Worm (Caenorhabditis elegans): Measurements from ENCODE around the gene T13F2.2.

- TF ChIP-seq sea-1 (GFP tag; conservative IDR thresholded peaks at IDR 0.05) (no peak), aly-1 (tag; optimal IDR thresholded peaks at IDR 0.05) (no peak), hmbx-1 (tag; optimal IDR thresholded peaks at IDR 0.05) (no peak), hnd-1 (tag; optimal IDR thresholded peaks at IDR 0.05) (no peak)
These were observed 18.3 kb upstream of the T13F2.2 start, which contains the start of gene egl-20 for ce11 chrIV:9815432-9815831.

All from whole organism, early embryonic.